Fruit fly (Drosophila melanogaster) whole organism, embryonic: ENCODE measurements around the gene CG18063.

Experiments used
- Asciz ChIP-seq: fragments of 200-800 bp; sonication (Bioruptor generic); optimal IDR thresholded peaks from 2 replicates; lab custom pipeline; 2017; ENCODE audit warnings: missing biosample characterization, mild to moderate bottlenecking, missing genetic modification characterization, missing genetic modification reagents
- Atf-2 ChIP-seq: fragments of 200-800 bp; sonication (Bioruptor generic); optimal IDR thresholded peaks from 2 replicates; lab custom pipeline; 2016; ENCODE audit warnings: missing biosample characterization, missing genetic modification characterization
- Atf6 ChIP-seq: fragments of 200-800 bp; sonication (Bioruptor generic); IDR thresholded peaks from 2 replicates; pipeline ENCODE4 v1.3.6; 2022; ENCODE audit warnings: missing biosample characterization, missing genetic modification characterization
- B-H1 ChIP-seq: fragments of 200-800 bp; sonication (Bioruptor generic); IDR thresholded peaks from 3 replicates; pipeline ENCODE4 v1.3.6; 2022; ENCODE audit warnings: missing biosample characterization, missing genetic modification characterization
- CG10543 ChIP-seq: fragments of 200-800 bp; sonication (Bioruptor generic); optimal IDR thresholded peaks from 3 replicates; lab custom pipeline; 2017; ENCODE audit warnings: missing biosample characterization, mild to moderate bottlenecking, missing genetic modification characterization, moderate library complexity
- CG1233 ChIP-seq: fragments of 200-800 bp; sonication (Bioruptor generic); optimal IDR thresholded peaks from 4 replicates; lab custom pipeline; 2018; ENCODE audit warnings: missing biosample characterization, mild to moderate bottlenecking, missing genetic modification characterization
- CG12942 ChIP-seq: fragments of 200-800 bp; sonication (Bioruptor generic); optimal IDR thresholded peaks from 3 replicates; lab custom pipeline; 2016; ENCODE audit warnings: missing biosample characterization, missing genetic modification characterization
- CG13775 ChIP-seq: fragments of 200-800 bp; sonication (Bioruptor generic); optimal IDR thresholded peaks from 3 replicates; lab custom pipeline; 2017; ENCODE audit warnings: missing biosample characterization, mild to moderate bottlenecking, missing genetic modification characterization
- CG14441 ChIP-seq: fragments of 200-800 bp; sonication (Bioruptor generic); IDR thresholded peaks from 2 replicates; pipeline ENCODE4 v1.3.6; 2022; ENCODE audit warnings: missing biosample characterization, missing genetic modification characterization
- CG17568 ChIP-seq: fragments of 200-800 bp; sonication (Bioruptor generic); optimal IDR thresholded peaks from 2 replicates; lab custom pipeline; 2018; ENCODE audit warnings: missing biosample characterization, mild to moderate bottlenecking, missing genetic modification characterization, moderate library complexity
- CG17829 ChIP-seq: fragments of 200-800 bp; optimal IDR thresholded peaks from 2 replicates; lab custom pipeline; 2019; ENCODE audit warnings: missing biosample characterization, mild to moderate bottlenecking, missing genetic modification characterization, moderate library complexity
- CG32772 ChIP-seq: fragments of 200-800 bp; sonication (Bioruptor generic); IDR thresholded peaks from 2 replicates; pipeline ENCODE4 v1.3.6; 2022; ENCODE audit warnings: missing biosample characterization, missing genetic modification characterization
- CG34224 ChIP-seq: fragments of 200-800 bp; sonication (Bioruptor generic); IDR thresholded peaks from 3 replicates; pipeline ENCODE4 v1.3.6; 2022; ENCODE audit warnings: missing biosample characterization, missing genetic modification characterization; ENCODE audit not compliant: partially characterized antibody
- CG3838 ChIP-seq: fragments of 200-800 bp; sonication (Bioruptor generic); optimal IDR thresholded peaks from 3 replicates; lab custom pipeline; 2016; ENCODE audit warnings: missing biosample characterization, missing genetic modification characterization
- CG4282 ChIP-seq: fragments of 200-800 bp; sonication (Bioruptor generic); optimal IDR thresholded peaks from 2 replicates; lab custom pipeline; 2016; ENCODE audit warnings: missing biosample characterization, missing genetic modification characterization
- CG4360 ChIP-seq: fragments of 200-800 bp; sonication (Bioruptor generic); IDR thresholded peaks from 2 replicates; pipeline ENCODE4 v1.3.6; 2022; ENCODE audit warnings: missing biosample characterization, missing genetic modification characterization
- CG4707 ChIP-seq: fragments of 200-800 bp; sonication (Bioruptor generic); optimal IDR thresholded peaks from 2 replicates; lab custom pipeline; 2018; ENCODE audit warnings: missing biosample characterization, mild to moderate bottlenecking, missing genetic modification characterization, moderate library complexity
- CG7839 ChIP-seq: fragments of 200-800 bp; sonication (Bioruptor generic); optimal IDR thresholded peaks from 3 replicates; lab custom pipeline; 2018; ENCODE audit warnings: missing biosample characterization, mild to moderate bottlenecking, missing genetic modification characterization, moderate library complexity
- CG8290 ChIP-seq, 3 experiments: fragments of 200-800 bp; sonication (Bioruptor generic); optimal IDR thresholded peaks; 2 replicates each; lab custom pipeline; 2016 to 2019; ENCODE audit warnings: missing biosample characterization in 3 of 3, missing genetic modification characterization in 3 of 3, mild to moderate bottlenecking in 2 of 3, moderate library complexity in 1 of 3
- CG8765 ChIP-seq: fragments of 200-800 bp; sonication (Bioruptor generic); IDR thresholded peaks from 2 replicates; pipeline ENCODE4 v1.3.6; 2022; ENCODE audit warnings: missing biosample characterization, missing genetic modification characterization
- CG9437 ChIP-seq: fragments of 200-800 bp; sonication (Bioruptor generic); optimal IDR thresholded peaks from 2 replicates; lab custom pipeline; 2018; ENCODE audit warnings: missing biosample characterization, mild to moderate bottlenecking, missing genetic modification characterization
- CG9932 ChIP-seq: fragments of 200-800 bp; sonication (Bioruptor generic); IDR thresholded peaks from 2 replicates; pipeline ENCODE4 v1.3.6; 2022; ENCODE audit warnings: missing biosample characterization, missing genetic modification characterization
- Camta ChIP-seq: fragments of 200-800 bp; sonication (Bioruptor generic); optimal IDR thresholded peaks from 2 replicates; lab custom pipeline; 2016; ENCODE audit warnings: missing biosample characterization, missing genetic modification characterization
- CkIIα-i1 ChIP-seq: fragments of 200-800 bp; sonication (Bioruptor generic); IDR thresholded peaks from 2 replicates; pipeline ENCODE4 v1.3.6; 2022; ENCODE audit warnings: missing biosample characterization, missing genetic modification characterization
- E2f1 ChIP-seq: fragments of 200-800 bp; sonication (Bioruptor generic); IDR thresholded peaks from 2 replicates; pipeline ENCODE4 v1.3.6; 2022; ENCODE audit warnings: missing biosample characterization, missing genetic modification characterization
- Hr39 ChIP-seq: fragments of >200 bp; optimal IDR thresholded peaks from 2 replicates; lab custom pipeline; 2017
- Hr78 ChIP-seq, 2 experiments: fragments of 200-800 bp in 1 of 2; fragments of >200 bp in 1 of 2; sonication (Bioruptor generic) in 1 of 2; optimal IDR thresholded peaks; 2 replicates each; lab custom pipeline; 2017 to 2019; ENCODE audit warnings: missing biosample characterization in 2 of 2, missing genetic modification characterization in 2 of 2, mild to moderate bottlenecking in 1 of 2, moderate library complexity in 1 of 2
- Jarid2 ChIP-seq: fragments of 200-800 bp; sonication (Bioruptor generic); optimal IDR thresholded peaks from 3 replicates; lab custom pipeline; 2017; ENCODE audit warnings: mild to moderate bottlenecking, missing biosample characterization, missing genetic modification reagents, missing genetic modification characterization
- Myb ChIP-seq: fragments of 200-800 bp; sonication (Bioruptor generic); optimal IDR thresholded peaks from 2 replicates; lab custom pipeline; 2016; ENCODE audit warnings: missing biosample characterization, missing genetic modification characterization
- Ptx1 ChIP-seq: fragments of 200-800 bp; sonication (Bioruptor generic); IDR thresholded peaks from 2 replicates; pipeline ENCODE4 v1.3.6; 2022; ENCODE audit warnings: missing biosample characterization, missing genetic modification characterization
- ato ChIP-seq: fragments of 200-800 bp; sonication (Bioruptor generic); IDR thresholded peaks from 2 replicates; pipeline ENCODE4 v1.3.6; 2022; ENCODE audit warnings: missing biosample characterization, missing genetic modification characterization; ENCODE audit not compliant: partially characterized antibody
- bab2 ChIP-seq: fragments of 200-800 bp; sonication (Bioruptor generic); optimal IDR thresholded peaks from 2 replicates; lab custom pipeline; 2016; ENCODE audit warnings: missing biosample characterization, missing genetic modification characterization
- bigmax ChIP-seq: fragments of 200-800 bp; sonication (Bioruptor generic); optimal IDR thresholded peaks from 2 replicates; lab custom pipeline; 2018; ENCODE audit warnings: missing biosample characterization, mild to moderate bottlenecking, missing genetic modification characterization
- cato ChIP-seq: fragments of 200-800 bp; sonication (Bioruptor generic); optimal IDR thresholded peaks from 2 replicates; lab custom pipeline; 2016; ENCODE audit warnings: missing biosample characterization, missing genetic modification characterization, borderline replicate concordance
- dmrt99B ChIP-seq: fragments of 200-800 bp; sonication (Bioruptor generic); optimal IDR thresholded peaks from 2 replicates; lab custom pipeline; 2018; ENCODE audit warnings: missing biosample characterization, mild to moderate bottlenecking, missing genetic modification characterization, moderate library complexity
- gcm2 ChIP-seq: fragments of 200-800 bp; sonication (Bioruptor generic); optimal IDR thresholded peaks from 2 replicates; lab custom pipeline; 2016; ENCODE audit warnings: missing biosample characterization, missing genetic modification characterization
- h ChIP-seq: fragments of >200 bp; optimal IDR thresholded peaks from 2 replicates; lab custom pipeline; 2017
- jing ChIP-seq: fragments of 200-800 bp; sonication (Bioruptor generic); optimal IDR thresholded peaks from 2 replicates; lab custom pipeline; 2018; ENCODE audit warnings: missing biosample characterization, mild to moderate bottlenecking, missing genetic modification characterization
- nau ChIP-seq: fragments of 200-800 bp; sonication (Bioruptor generic); optimal IDR thresholded peaks from 3 replicates; lab custom pipeline; 2017; ENCODE audit warnings: missing biosample characterization, mild to moderate bottlenecking, missing genetic modification characterization, missing genetic modification reagents
- pita ChIP-seq: fragments of 200-800 bp; sonication (Bioruptor generic); optimal IDR thresholded peaks from 2 replicates; lab custom pipeline; 2017; ENCODE audit warnings: missing biosample characterization, mild to moderate bottlenecking, missing genetic modification characterization
- prd ChIP-seq, 3 experiments: fragments of >200 bp in 2 of 3; fragments of 200-800 bp in 1 of 3; sonication (Bioruptor generic) in 1 of 3; optimal IDR thresholded peaks in 2 of 3; IDR thresholded peaks in 1 of 3; 2 replicates in 2 of 3; 3 replicates in 1 of 3; pipeline versions ENCODE4 v1.3.6 to Lab custom; 2017 to 2022; ENCODE audit warnings: missing biosample characterization in 1 of 3, missing genetic modification characterization in 1 of 3
- pros ChIP-seq: fragments of 200-800 bp; sonication (Bioruptor generic); optimal IDR thresholded peaks from 3 replicates; lab custom pipeline; 2019; ENCODE audit warnings: missing biosample characterization, mild to moderate bottlenecking, missing genetic modification characterization, moderate library complexity
- ranshi ChIP-seq: fragments of 200-800 bp; sonication (Bioruptor generic); IDR thresholded peaks from 2 replicates; pipeline ENCODE4 v1.3.6; 2022; ENCODE audit warnings: missing biosample characterization, missing genetic modification characterization
- sima ChIP-seq: fragments of 200-800 bp; sonication (Bioruptor generic); optimal IDR thresholded peaks from 2 replicates; lab custom pipeline; 2016; ENCODE audit warnings: missing biosample characterization, missing genetic modification characterization
- tll ChIP-seq, 2 experiments: fragments of 200-800 bp in 1 of 2; fragments of >200 bp in 1 of 2; sonication (Bioruptor generic) in 1 of 2; optimal IDR thresholded peaks; 2 replicates each; lab custom pipeline; 2017 to 2019; ENCODE audit warnings: missing biosample characterization in 2 of 2, missing genetic modification characterization in 2 of 2, mild to moderate bottlenecking in 1 of 2, moderate library complexity in 1 of 2
- tup ChIP-seq: fragments of 200-800 bp; sonication (Bioruptor generic); optimal IDR thresholded peaks from 2 replicates; lab custom pipeline; 2016; ENCODE audit warnings: missing biosample characterization, mild to moderate bottlenecking, missing genetic modification characterization, moderate library complexity
- vvl ChIP-seq: fragments of 200-800 bp; sonication (Bioruptor generic); IDR thresholded peaks from 2 replicates; pipeline ENCODE4 v1.3.6; 2022; ENCODE audit warnings: missing biosample characterization, missing genetic modification characterization
- zen ChIP-seq: fragments of 200-800 bp; sonication (Bioruptor generic); optimal IDR thresholded peaks from 3 replicates; lab custom pipeline; 2018; ENCODE audit warnings: missing biosample characterization, mild to moderate bottlenecking, missing genetic modification characterization, moderate library complexity
- zfh2 ChIP-seq: fragments of 200-800 bp; sonication (Bioruptor generic); optimal IDR thresholded peaks from 2 replicates; lab custom pipeline; 2016; ENCODE audit warnings: missing biosample characterization, missing genetic modification characterization

CG18063 gene

dm6 chr2L:15910937-15911590 is 46.6 kb upstream of the CG18063 start (continued):
- TF ChIP-seq h (lab: Kevin White, UChicago) (no peak), CkIIα-i1 (GFP tag; lab: Robert Waterston, UW) (peak; percentile 88), vvl (peak; percentile 97), prd (optimal IDR thresholded peaks at IDR 0.05; lab: Kevin White, UChicago) (no peak), prd (GFP tag; IDR thresholded peaks at IDR 0.05; lab: Robert Waterston, UW) (peak; percentile 96), bigmax (GFP tag; lab: Kevin White, UChicago) (no peak), tup (GFP tag; lab: Kevin White, UChicago) (peak; percentile 84), CG9437 (GFP tag; lab: Kevin White, UChicago) (peak; percentile 91), zfh2 (GFP tag; lab: Kevin White, UChicago) (peak; percentile 92), tll (GFP tag; optimal IDR thresholded peaks at IDR 0.05; lab: Kevin White, UChicago) (no peak), ato (GFP tag; lab: Robert Waterston, UW) (peak; percentile 17; the same call in 1 of the 2 replicates), Jarid2 (GFP tag; lab: Kevin White, UChicago) (peak; percentile 82), CG4360 (GFP tag; lab: Robert Waterston, UW) (peak; percentile 44), CG4282 (peak; percentile 90), CG13775 (peak; percentile 90), Asciz (GFP tag; lab: Kevin White, UChicago) (peak; percentile 96), CG9932 (peak; percentile 85), CG17829 (tag; lab: Kevin White, UChicago) (peak; percentile 96), bab2 (GFP tag; lab: Kevin White, UChicago) (peak; percentile 95), CG34224 (GFP tag; lab: Robert Waterston, UW) (no peak), E2f1 (GFP tag; lab: Robert Waterston, UW) (peak; percentile 95), B-H1 (GFP tag; lab: Robert Waterston, UW) (peak; percentile 94), CG1233 (GFP tag; lab: Kevin White, UChicago) (peak; percentile 94), CG8765 (GFP tag; lab: Robert Waterston, UW) (peak; percentile 71; the same call in 1 of the 2 replicates), dmrt99B (tag; lab: Kevin White, UChicago) (peak; percentile 97), CG3838 (GFP tag; lab: Kevin White, UChicago) (peak; percentile 89), CG12942 (GFP tag; lab: Kevin White, UChicago) (peak; percentile 91), CG4707 (peak; percentile 98), CG8290 (GFP tag; optimal IDR thresholded peaks at IDR 0.05; lab: Kevin White, UChicago) (peak; percentile 79), CG8290 (tag; optimal IDR thresholded peaks at IDR 0.05; lab: Kevin White, UChicago) (peak; percentile 55 to 95), jing (GFP tag; lab: Kevin White, UChicago) (peak; percentile 97), cato (GFP tag; lab: Kevin White, UChicago) (peak; percentile 95), pita (no peak), CG7839 (tag; lab: Kevin White, UChicago) (peak; percentile 97), CG14441 (GFP tag; lab: Robert Waterston, UW) (peak; percentile 96), sima (GFP tag; lab: Kevin White, UChicago) (peak; percentile 77), CG10543 (GFP tag; lab: Kevin White, UChicago) (no peak), Atf-2 (peak; percentile 92), pros (GFP tag; lab: Kevin White, UChicago) (peak; percentile 16), Myb (GFP tag; lab: Kevin White, UChicago) (peak; percentile 85), Hr78 (GFP tag; optimal IDR thresholded peaks at IDR 0.05; lab: Kevin White, UChicago) (no peak), nau (GFP tag; lab: Kevin White, UChicago) (peak; percentile 91), CG17568 (GFP tag; lab: Kevin White, UChicago) (peak; percentile 94), Hr39 (no peak), gcm2 (GFP tag; lab: Kevin White, UChicago) (peak; percentile 95), Atf6 (GFP tag; lab: Robert Waterston, UW) (peak; percentile 96), Camta (GFP tag; lab: Kevin White, UChicago) (peak; percentile 94), zen (tag; lab: Kevin White, UChicago) (peak; percentile 87), CG32772 (peak; percentile 97), ranshi (GFP tag; lab: Robert Waterston, UW) (peak; percentile 92), Ptx1 (peak; percentile 97)
